Fruit fly (Drosophila melanogaster): ENCODE results near the gene ND-B14.5A.

The ND-B14.5A gene

dm6 chrX:2145690-2146470 is 26.4 kb upstream of the ND-B14.5A start (continued):
- TF ChIP-seq CG2199 (GFP tag; IDR thresholded peaks at IDR 0.05) (no peak), E2f2 (GFP tag; IDR thresholded peaks at IDR 0.05) (peak; percentile 12; the same call in 1 of the 2 replicates), CG6791 (GFP tag; IDR thresholded peaks at IDR 0.05; ENCODE audit: partially characterized antibody) (peak; percentile 62; the same call in 2 of the 3 replicates), CG13624 (GFP tag; optimal IDR thresholded peaks at IDR 0.05) (peak; percentile 61), CG18476 (GFP tag; optimal IDR thresholded peaks at IDR 0.05) (peak; percentile 33), sd (tag; optimal IDR thresholded peaks at IDR 0.05) (no peak), Dref (GFP tag; IDR thresholded peaks at IDR 0.05) (no peak), Meics (GFP tag; optimal IDR thresholded peaks at IDR 0.05) (peak; percentile 60), Optix (GFP tag; IDR thresholded peaks at IDR 0.05) (no peak), CG30431 (GFP tag; optimal IDR thresholded peaks at IDR 0.05) (peak; percentile 16), CG7745 (tag; optimal IDR thresholded peaks at IDR 0.05) (no peak), z (GFP tag; IDR thresholded peaks at IDR 0.05) (no peak), pfk (GFP tag; optimal IDR thresholded peaks at IDR 0.05) (no peak), CG11398 (GFP tag; optimal IDR thresholded peaks at IDR 0.05) (no peak), Neu2 (GFP tag; optimal IDR thresholded peaks at IDR 0.05; ENCODE audit: borderline replicate concordance) (no peak), kay (GFP tag; optimal IDR thresholded peaks at IDR 0.05) (no peak), Mes4 (GFP tag; optimal IDR thresholded peaks at IDR 0.05) (no peak), MESR4 (GFP tag; optimal IDR thresholded peaks at IDR 0.05) (no peak), bsh (GFP tag; optimal IDR thresholded peaks at IDR 0.05) (no peak), Ptx1 (GFP tag; IDR thresholded peaks at IDR 0.05) (peak; percentile 39), mirr (GFP tag; optimal IDR thresholded peaks at IDR 0.05) (peak; percentile 23), Hr51 (GFP tag; optimal IDR thresholded peaks at IDR 0.05) (peak in 1 of 2 experiments; percentile 28), bigmax (GFP tag; optimal IDR thresholded peaks at IDR 0.05) (no peak), abd-A (tag; optimal IDR thresholded peaks at IDR 0.05) (no peak), Dfd (GFP tag; optimal IDR thresholded peaks at IDR 0.05) (no peak), CG10959 (GFP tag; IDR thresholded peaks at IDR 0.05) (no peak), ems (GFP tag; optimal IDR thresholded peaks at IDR 0.05) (peak; percentile 29), dan (GFP tag; IDR thresholded peaks at IDR 0.05) (no peak), CG12769 (tag; optimal IDR thresholded peaks at IDR 0.05) (no peak), Spps (tag; optimal IDR thresholded peaks at IDR 0.05) (no peak), CG1024 (GFP tag; IDR thresholded peaks at IDR 0.05) (no peak), CG12391 (tag; optimal IDR thresholded peaks at IDR 0.05) (peak; percentile 49), Hr3 (GFP tag; optimal IDR thresholded peaks at IDR 0.05) (peak; percentile 56), al (GFP tag; IDR thresholded peaks at IDR 0.05) (0 out of 2 replicates have a peak, but pooled peaks have one; percentile 33), fu2 (GFP tag; optimal IDR thresholded peaks at IDR 0.05) (peak; percentile 30), CG33213 (GFP tag; optimal IDR thresholded peaks at IDR 0.05) (no peak), CG13424 (tag; optimal IDR thresholded peaks at IDR 0.05) (peak; percentile 47), hb (GFP tag; IDR thresholded peaks at IDR 0.05; ENCODE audit: partially characterized antibody) (peak; percentile 77; the same call in 2 of the 3 replicates), Bdp1 (GFP tag; optimal IDR thresholded peaks at IDR 0.05) (no peak), CG7556 (GFP tag; optimal IDR thresholded peaks at IDR 0.05) (peak; percentile 50), Elba2 (GFP tag; optimal IDR thresholded peaks at IDR 0.05) (no peak), CG4707 (GFP tag; optimal IDR thresholded peaks at IDR 0.05) (no peak), scrt (GFP tag; optimal IDR thresholded peaks at IDR 0.05) (no peak), pnt (GFP tag; optimal IDR thresholded peaks at IDR 0.05) (peak; percentile 1), CG8290 (GFP tag; optimal IDR thresholded peaks at IDR 0.05) (no peak), CG8290 (tag; optimal IDR thresholded peaks at IDR 0.05) (peak; percentile 13 to 19), wdn (GFP tag; IDR thresholded peaks at IDR 0.05) (0 out of 2 replicates have a peak, but pooled peaks have one; percentile 20), B-H2 (GFP tag; optimal IDR thresholded peaks at IDR 0.05) (peak; percentile 47), gem (tag; optimal IDR thresholded peaks at IDR 0.05) (peak; percentile 53)
